Worm (Caenorhabditis elegans) whole organism, L2 larva: Measurements from ENCODE around the gene dpy-6.

Experiments
- ama-1 ChIP-seq: fragments of 150-350 bp; optimal IDR thresholded peaks from 2 replicates; lab custom pipeline; 2018; ENCODE audit warnings: inconsistent platforms
- blmp-1 ChIP-seq: sonication (generic microtip); optimal IDR thresholded peaks from 2 replicates; lab custom pipeline; 2017; ENCODE audit warnings: missing genetic modification characterization, mild to moderate bottlenecking, missing compliant biosample characterization, antibody characterized with exemption, moderate library complexity; ENCODE audit not compliant: insufficient read depth
- ceh-16 ChIP-seq: fragments of 150-350 bp; optimal IDR thresholded peaks from 2 replicates; lab custom pipeline; 2014; ENCODE audit warnings: missing biosample characterization, missing genetic modification characterization
- ceh-82 ChIP-seq: fragments of 150-350 bp; optimal IDR thresholded peaks from 2 replicates; lab custom pipeline; 2014; ENCODE audit warnings: missing biosample characterization, missing genetic modification characterization
- elt-1 ChIP-seq: fragments of 150-350 bp; optimal IDR thresholded peaks from 2 replicates; lab custom pipeline; 2014; ENCODE audit warnings: missing biosample characterization, missing genetic modification characterization
- elt-3 ChIP-seq: sonication (generic microtip); optimal IDR thresholded peaks from 2 replicates; lab custom pipeline; 2017; ENCODE audit warnings: missing biosample characterization, missing genetic modification characterization
- lin-13 ChIP-seq: fragments of 150-350 bp; optimal IDR thresholded peaks from 2 replicates; lab custom pipeline; 2014; ENCODE audit warnings: missing biosample characterization, missing genetic modification reagents, missing genetic modification characterization
- nhr-10 ChIP-seq: sonication (generic microtip); optimal IDR thresholded peaks from 2 replicates; lab custom pipeline; 2017; ENCODE audit warnings: missing biosample characterization, missing genetic modification characterization
- nhr-23 ChIP-seq: fragments of 150-350 bp; optimal IDR thresholded peaks from 2 replicates; lab custom pipeline; 2014; ENCODE audit warnings: missing biosample characterization, missing genetic modification reagents, missing genetic modification characterization
- ztf-11 ChIP-seq: sonication (generic microtip); optimal IDR thresholded peaks from 2 replicates; lab custom pipeline; 2017; ENCODE audit warnings: missing biosample characterization, missing genetic modification characterization

DNA sequence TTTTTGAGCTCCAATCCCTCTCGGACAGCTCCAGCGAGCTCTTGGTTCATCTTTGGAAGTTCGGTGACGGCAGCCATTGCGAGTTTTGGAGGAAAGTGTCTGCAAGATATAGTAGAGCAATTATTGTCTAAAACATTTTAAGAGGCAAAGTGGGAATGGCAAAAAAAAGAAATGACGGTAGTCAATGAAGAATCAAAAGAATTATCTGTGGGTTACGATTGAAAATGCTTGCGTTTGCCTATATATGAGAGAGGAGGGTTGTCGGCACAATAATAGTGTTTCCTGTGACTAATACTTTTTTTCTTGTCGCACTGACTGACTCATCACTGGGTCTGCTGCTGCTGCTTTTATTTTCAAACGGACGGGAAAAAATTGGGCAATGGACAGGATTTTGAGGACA is 31.8 kb downstream of the dpy-6 start, which contains the start of gene tth-1:
- no peak for TF ChIP-seq ztf-11
- TF ChIP-seq nhr-10 (tag; lab: Kevin White, UChicago): no peak
- no peak for TF ChIP-seq nhr-23 (tag; lab: Kevin White, UChicago)
- no peak for TF ChIP-seq lin-13 (GFP tag; lab: Kevin White, UChicago)
- no peak for TF ChIP-seq ama-1
- no peak for TF ChIP-seq ceh-82 (tag; lab: Kevin White, UChicago)
- no peak for TF ChIP-seq elt-3 (tag; lab: Kevin White, UChicago)
- no peak for TF ChIP-seq elt-1 (tag; lab: Kevin White, UChicago)
- TF ChIP-seq blmp-1 (tag; lab: Kevin White, UChicago): no peak
- no peak for TF ChIP-seq ceh-16
